Fruit fly (Drosophila melanogaster) whole organism, pupa: ENCODE data around the gene CG17321.

ENCODE experiments used
- CG10348 ChIP-seq: fragments of 200-800 bp; sonication (Bioruptor generic); IDR thresholded peaks from 2 replicates; pipeline ENCODE4 v1.3.6; 2022; ENCODE audit warnings: missing biosample characterization, missing genetic modification characterization
- CG12605 ChIP-seq: fragments of 200-800 bp; sonication (Bioruptor generic); IDR thresholded peaks from 2 replicates; pipeline ENCODE4 v1.3.6; 2022; ENCODE audit warnings: missing biosample characterization, missing genetic modification characterization
- CG15710 ChIP-seq: fragments of 200-800 bp; sonication (Bioruptor generic); optimal IDR thresholded peaks from 2 replicates; lab custom pipeline; 2018; ENCODE audit warnings: missing biosample characterization, mild to moderate bottlenecking, missing genetic modification characterization, moderate library complexity
- CG34367 ChIP-seq: fragments of 200-800 bp; sonication (Bioruptor generic); optimal IDR thresholded peaks from 2 replicates; lab custom pipeline; 2018; ENCODE audit warnings: missing biosample characterization, mild to moderate bottlenecking, missing genetic modification characterization
- CG8159 ChIP-seq: fragments of 200-800 bp; sonication (Bioruptor generic); optimal IDR thresholded peaks from 3 replicates; lab custom pipeline; 2018; ENCODE audit warnings: missing biosample characterization, mild to moderate bottlenecking, missing genetic modification characterization, moderate library complexity
- CG9948 ChIP-seq: fragments of 200-800 bp; sonication (Bioruptor generic); optimal IDR thresholded peaks from 2 replicates; lab custom pipeline; 2018; ENCODE audit warnings: missing biosample characterization, mild to moderate bottlenecking, missing genetic modification characterization, moderate library complexity
- D1 ChIP-seq: fragments of 200-800 bp; sonication (Bioruptor generic); optimal IDR thresholded peaks from 2 replicates; lab custom pipeline; 2018; ENCODE audit warnings: missing biosample characterization, mild to moderate bottlenecking, missing genetic modification characterization, moderate library complexity
- EcR ChIP-seq: fragments of 200-800 bp; sonication (Bioruptor generic); optimal IDR thresholded peaks from 3 replicates; lab custom pipeline; 2019; ENCODE audit warnings: missing biosample characterization, missing genetic modification characterization, mild to moderate bottlenecking, moderate library complexity, missing genetic modification reagents
- Pif1A ChIP-seq: fragments of 200-800 bp; sonication (Bioruptor generic); optimal IDR thresholded peaks from 3 replicates; lab custom pipeline; 2016; ENCODE audit warnings: missing biosample characterization, missing genetic modification characterization
- Snoo ChIP-seq: fragments of 200-800 bp; sonication (Bioruptor generic); optimal IDR thresholded peaks from 3 replicates; lab custom pipeline; 2017; ENCODE audit warnings: missing biosample characterization, mild to moderate bottlenecking, missing genetic modification characterization, inconsistent platforms
- gl ChIP-seq: fragments of 200-800 bp; sonication (Bioruptor generic); optimal IDR thresholded peaks from 2 replicates; lab custom pipeline; 2018; ENCODE audit warnings: missing biosample characterization, mild to moderate bottlenecking, missing genetic modification characterization

- TF ChIP-seq CG12605 (GFP tag; lab: Robert Waterston, UW) (no peak), EcR (GFP tag; lab: Kevin White, UChicago) (no peak), CG8159 (tag; lab: Kevin White, UChicago) (no peak), CG15710 (tag; lab: Kevin White, UChicago) (no peak), CG34367 (tag; lab: Kevin White, UChicago) (no peak), Snoo (tag; lab: Kevin White, UChicago) (no peak), Pif1A (GFP tag; lab: Kevin White, UChicago) (no peak), CG9948 (no peak), CG10348 (GFP tag; lab: Robert Waterston, UW) (no peak), gl (no peak), D1 (tag; lab: Kevin White, UChicago) (no peak)
Observed at dm6 chr2L:18844479-18844878, 505 bp upstream of the CG17321 start, which contains the start of gene CG33120.
